Worm (Caenorhabditis elegans) whole organism, L4 larva: ENCODE data around the gene C53B7.6.
A peak's percentile ranks its signal among the peaks of the same experiment; 100 is the strongest.

Experiments used
- ZK546.5 ChIP-seq, 2 experiments: sonication (generic microtip); optimal IDR thresholded peaks; 2 replicates each; lab custom pipeline; 2017; ENCODE audit warnings: missing biosample characterization in 2 of 2, missing genetic modification characterization in 2 of 2
- ama-1 ChIP-seq: fragments of 150-350 bp; optimal IDR thresholded peaks from 2 replicates; lab custom pipeline; 2014; ENCODE audit warnings: inconsistent platforms, mixed read lengths
- fkh-10 ChIP-seq: fragments of 150-350 bp; optimal IDR thresholded peaks from 2 replicates; lab custom pipeline; 2014; ENCODE audit warnings: missing biosample characterization, missing genetic modification reagents, missing genetic modification characterization
- madf-9 ChIP-seq: fragments of 200-800 bp; sonication (Bioruptor generic); conservative IDR thresholded peaks from 2 replicates; pipeline ENCODE4 v1.3.6; 2022; ENCODE audit warnings: missing genetic modification reagents, missing genetic modification characterization, missing compliant biosample characterization
- nhr-102 ChIP-seq: sonication (generic microtip); optimal IDR thresholded peaks from 2 replicates; lab custom pipeline; 2016; ENCODE audit warnings: mild to moderate bottlenecking, missing genetic modification characterization, moderate library complexity, missing compliant biosample characterization
- nhr-11 ChIP-seq: fragments of 150-350 bp; optimal IDR thresholded peaks from 2 replicates; lab custom pipeline; 2014; ENCODE audit warnings: missing biosample characterization, missing genetic modification characterization
- nhr-237 ChIP-seq: sonication (generic microtip); optimal IDR thresholded peaks from 2 replicates; lab custom pipeline; 2017; ENCODE audit warnings: missing biosample characterization, missing genetic modification characterization
- nhr-77 ChIP-seq: fragments of 150-350 bp; optimal IDR thresholded peaks from 2 replicates; lab custom pipeline; 2014; ENCODE audit warnings: missing biosample characterization, missing genetic modification characterization
- pha-4 ChIP-seq, 2 experiments: fragments of 150-350 bp in 1 of 2; fragments of 200-800 bp in 1 of 2; sonication (Bioruptor generic) in 1 of 2; IDR thresholded peaks in 1 of 2; optimal IDR thresholded peaks in 1 of 2; 2 replicates each; pipeline versions ENCODE4 v1.3.6 to Lab custom; 2014 to 2022; ENCODE audit warnings: missing genetic modification characterization in 2 of 2, missing genetic modification reagents in 2 of 2, missing biosample characterization in 1 of 2, missing compliant biosample characterization in 1 of 2
- unc-62 ChIP-seq, 3 experiments: fragments of 150-350 bp in 1 of 3; sonication (generic microtip); optimal IDR thresholded peaks in 2 of 3; peaks in 1 of 3; 1 replicate in 1 of 3; 2 replicates in 2 of 3; lab custom pipeline; 2014 to 2017; ENCODE audit warnings: missing biosample characterization in 3 of 3, missing genetic modification characterization in 3 of 3, missing genetic modification reagents in 3 of 3, missing genotype in 1 of 3
- zag-1 ChIP-seq: fragments of 150-350 bp; optimal IDR thresholded peaks from 2 replicates; lab custom pipeline; 2014; ENCODE audit warnings: missing biosample characterization, missing genetic modification characterization

DNA sequence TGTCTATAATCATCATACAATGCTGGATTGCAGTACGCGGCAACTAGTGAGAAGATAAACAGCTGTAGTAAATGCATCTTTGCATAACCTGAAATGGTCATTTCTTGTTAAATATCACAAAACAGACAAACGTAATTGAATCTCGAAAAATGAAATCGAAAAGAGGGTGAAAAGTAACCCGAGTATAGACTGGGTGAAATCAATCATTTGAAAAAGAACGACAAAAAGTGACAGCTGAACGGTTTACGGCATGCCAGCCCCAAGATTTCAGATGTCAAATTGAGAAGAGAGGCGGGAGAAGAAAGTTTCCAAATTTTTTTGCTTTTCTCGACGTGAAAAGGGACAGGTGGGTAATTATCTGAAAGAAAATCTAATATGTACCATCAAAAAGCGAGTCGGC is 31.3 kb upstream of the C53B7.6 start, which contains the start of gene F14B8.4:
- TF ChIP-seq fkh-10 (no peak), ZK546.5 (tag; optimal IDR thresholded peaks at IDR 0.05; lab: Kevin White, UChicago) (no peak), unc-62 (GFP tag; optimal IDR thresholded peaks at IDR 0.05 in 1 of 2; lab: Kevin White, UChicago) (peak in 1 of 2 experiments; percentile 98), unc-62 (tag; optimal IDR thresholded peaks at IDR 0.05; lab: Kevin White, UChicago) (no peak), zag-1 (tag; lab: Kevin White, UChicago) (no peak), ama-1 (lab: Kevin White, UChicago) (no peak), nhr-102 (tag; lab: Kevin White, UChicago) (no peak), nhr-77 (no peak), nhr-237 (tag; lab: Kevin White, UChicago) (no peak), madf-9 (GFP tag; lab: Robert Waterston, UW) (no peak), pha-4 (GFP tag; IDR thresholded peaks at IDR 0.05; lab: Robert Waterston, UW) (no peak), pha-4 (tag; optimal IDR thresholded peaks at IDR 0.05; lab: Kevin White, UChicago) (no peak), nhr-11 (tag; lab: Kevin White, UChicago) (no peak)
